Fruit fly (Drosophila melanogaster) Kc167 (cell line): ENCODE measurements around the gene CG31915.

ENCODE experiments used
- Sin3A ChIP-seq: fragments of >200 bp; optimal IDR thresholded peaks from 2 replicates; lab custom pipeline; 2018; ENCODE audit warnings: missing external identifiers
- psq ChIP-seq: fragments of >200 bp; optimal IDR thresholded peaks from 2 replicates; lab custom pipeline; 2017; ENCODE audit warnings: missing external identifiers

dm6 chr2L:5567103-5567502, 39.2 kb downstream of the CG31915 start:
- TF ChIP-seq psq (lab: Kevin White, UChicago), result no peak
- TF ChIP-seq Sin3A (lab: Kevin White, UChicago), result no peak
